Fruit fly (Drosophila melanogaster) whole organism, embryonic: ENCODE measurements around the gene spn-B.

Experiments
- Asciz ChIP-seq: fragments of 200-800 bp; sonication (Bioruptor generic); optimal IDR thresholded peaks from 2 replicates; lab custom pipeline; 2017; ENCODE audit warnings: missing biosample characterization, mild to moderate bottlenecking, missing genetic modification characterization, missing genetic modification reagents
- Bgb ChIP-seq: fragments of 200-800 bp; sonication (Bioruptor generic); IDR thresholded peaks from 2 replicates; pipeline ENCODE4 v1.3.6; 2022; ENCODE audit warnings: missing biosample characterization, missing genetic modification characterization; ENCODE audit not compliant: partially characterized antibody
- BtbVII ChIP-seq: fragments of 200-800 bp; sonication (Bioruptor generic); optimal IDR thresholded peaks from 3 replicates; lab custom pipeline; 2017; ENCODE audit warnings: missing biosample characterization, mild to moderate bottlenecking, missing genetic modification characterization
- CG10209 ChIP-seq: fragments of 200-800 bp; sonication (Bioruptor generic); optimal IDR thresholded peaks from 3 replicates; lab custom pipeline; 2017; ENCODE audit warnings: missing biosample characterization, mild to moderate bottlenecking, missing genetic modification characterization, missing genetic modification reagents
- CG10267 ChIP-seq: fragments of 200-800 bp; sonication (Bioruptor generic); optimal IDR thresholded peaks from 2 replicates; lab custom pipeline; 2018; ENCODE audit warnings: missing biosample characterization, mild to moderate bottlenecking, missing genetic modification characterization, moderate library complexity
- CG13424 ChIP-seq: fragments of 200-800 bp; sonication (Bioruptor generic); optimal IDR thresholded peaks from 2 replicates; lab custom pipeline; 2019; ENCODE audit warnings: missing biosample characterization, mild to moderate bottlenecking, missing genetic modification characterization, moderate library complexity
- CG14667 ChIP-seq: fragments of 200-800 bp; sonication (Bioruptor generic); IDR thresholded peaks from 2 replicates; pipeline ENCODE4 v1.3.6; 2022; ENCODE audit warnings: missing biosample characterization, missing genetic modification characterization
- CG14710 ChIP-seq: fragments of 200-800 bp; sonication (Bioruptor generic); optimal IDR thresholded peaks from 3 replicates; lab custom pipeline; 2019; ENCODE audit warnings: missing biosample characterization, mild to moderate bottlenecking, missing genetic modification characterization, moderate library complexity
- CG15269 ChIP-seq: fragments of 200-800 bp; sonication (Bioruptor generic); optimal IDR thresholded peaks from 2 replicates; lab custom pipeline; 2018; ENCODE audit warnings: missing biosample characterization, mild to moderate bottlenecking, missing genetic modification characterization, moderate library complexity
- CG17829 ChIP-seq: fragments of 200-800 bp; optimal IDR thresholded peaks from 2 replicates; lab custom pipeline; 2019; ENCODE audit warnings: missing biosample characterization, mild to moderate bottlenecking, missing genetic modification characterization, moderate library complexity
- CG18011 ChIP-seq: fragments of 200-800 bp; sonication (Bioruptor generic); optimal IDR thresholded peaks from 2 replicates; lab custom pipeline; 2017; ENCODE audit warnings: missing biosample characterization, missing genetic modification characterization, mild to moderate bottlenecking, moderate library complexity, missing genotype
- CG2116 ChIP-seq: fragments of 200-800 bp; sonication (Bioruptor generic); optimal IDR thresholded peaks from 3 replicates; lab custom pipeline; 2018; ENCODE audit warnings: missing biosample characterization, mild to moderate bottlenecking, missing genetic modification characterization
- CG2120 ChIP-seq: fragments of 200-800 bp; sonication (Bioruptor generic); optimal IDR thresholded peaks from 3 replicates; lab custom pipeline; 2016; ENCODE audit warnings: missing biosample characterization, missing genetic modification characterization
- CG2129 ChIP-seq: fragments of 200-800 bp; sonication (Bioruptor generic); IDR thresholded peaks from 2 replicates; pipeline ENCODE4 v1.3.6; 2022; ENCODE audit warnings: missing biosample characterization, missing genetic modification characterization; ENCODE audit not compliant: partially characterized antibody
- CG2712 ChIP-seq: fragments of 200-800 bp; optimal IDR thresholded peaks from 3 replicates; lab custom pipeline; 2019; ENCODE audit warnings: missing biosample characterization, mild to moderate bottlenecking, missing genetic modification characterization, moderate library complexity
- CG30431 ChIP-seq: fragments of 200-800 bp; sonication (Bioruptor generic); optimal IDR thresholded peaks from 2 replicates; lab custom pipeline; 2017; ENCODE audit warnings: missing biosample characterization, missing genetic modification characterization
- CG3065 ChIP-seq: fragments of 200-800 bp; sonication (Bioruptor generic); optimal IDR thresholded peaks from 2 replicates; lab custom pipeline; 2016; ENCODE audit warnings: missing biosample characterization, missing genetic modification characterization
- CG31441 ChIP-seq: fragments of 200-800 bp; sonication (Bioruptor generic); IDR thresholded peaks from 2 replicates; pipeline ENCODE4 v1.3.6; 2022; ENCODE audit warnings: missing biosample characterization, missing genetic modification characterization
- CG32532 ChIP-seq: fragments of 200-800 bp; sonication (Bioruptor generic); IDR thresholded peaks from 2 replicates; pipeline ENCODE4 v1.3.6; 2022; ENCODE audit warnings: missing biosample characterization, missing genetic modification characterization
- CG3726 ChIP-seq: fragments of 200-800 bp; sonication (Bioruptor generic); IDR thresholded peaks from 3 replicates; pipeline ENCODE4, ENCODE4 v1.3.6; 2022; ENCODE audit warnings: missing biosample characterization, missing genetic modification characterization
- CG4328 ChIP-seq: fragments of 200-800 bp; sonication (Bioruptor generic); optimal IDR thresholded peaks from 3 replicates; lab custom pipeline; 2017; ENCODE audit warnings: missing biosample characterization, missing genetic modification reagents, missing genetic modification characterization
- CG4404 ChIP-seq: fragments of 200-800 bp; sonication (Bioruptor generic); IDR thresholded peaks from 2 replicates; pipeline ENCODE4 v1.3.6; 2022; ENCODE audit warnings: missing biosample characterization, missing genetic modification characterization
- CG7839 ChIP-seq: fragments of 200-800 bp; sonication (Bioruptor generic); optimal IDR thresholded peaks from 3 replicates; lab custom pipeline; 2018; ENCODE audit warnings: missing biosample characterization, mild to moderate bottlenecking, missing genetic modification characterization, moderate library complexity
- CG8388 ChIP-seq: fragments of 200-800 bp; sonication (Bioruptor generic); optimal IDR thresholded peaks from 2 replicates; lab custom pipeline; 2019; ENCODE audit warnings: missing biosample characterization, mild to moderate bottlenecking, missing genetic modification characterization, moderate library complexity
- Deaf1 ChIP-seq: fragments of 200-800 bp; optimal IDR thresholded peaks from 3 replicates; lab custom pipeline; 2019; ENCODE audit warnings: missing biosample characterization, mild to moderate bottlenecking, missing genetic modification characterization, moderate library complexity
- Dll ChIP-seq: fragments of 200-800 bp; sonication (Bioruptor generic); IDR thresholded peaks from 4 replicates; pipeline ENCODE4 v1.3.6; 2022; ENCODE audit warnings: missing biosample characterization, missing genetic modification characterization; ENCODE audit not compliant: partially characterized antibody
- Elba2 ChIP-seq: fragments of 200-800 bp; sonication (Bioruptor generic); optimal IDR thresholded peaks from 3 replicates; lab custom pipeline; 2016; ENCODE audit warnings: missing biosample characterization, missing genetic modification characterization
- Fer3 ChIP-seq: fragments of 200-800 bp; sonication (Bioruptor generic); optimal IDR thresholded peaks from 2 replicates; lab custom pipeline; 2018; ENCODE audit warnings: missing biosample characterization, mild to moderate bottlenecking, missing genetic modification characterization, moderate library complexity
- Hand ChIP-seq: fragments of 200-800 bp; sonication (Bioruptor generic); optimal IDR thresholded peaks from 2 replicates; lab custom pipeline; 2017; ENCODE audit warnings: mild to moderate bottlenecking, missing biosample characterization, missing genetic modification reagents, missing genetic modification characterization
- Oli ChIP-seq: fragments of 200-800 bp; sonication (Bioruptor generic); optimal IDR thresholded peaks from 2 replicates; lab custom pipeline; 2018; ENCODE audit warnings: missing biosample characterization, mild to moderate bottlenecking, missing genetic modification characterization, moderate library complexity
- Ptx1 ChIP-seq: fragments of 200-800 bp; sonication (Bioruptor generic); IDR thresholded peaks from 2 replicates; pipeline ENCODE4 v1.3.6; 2022; ENCODE audit warnings: missing biosample characterization, missing genetic modification characterization
- Tbp ChIP-seq: fragments of >200 bp; optimal IDR thresholded peaks from 2 replicates; lab custom pipeline; 2018; ENCODE audit warnings: missing biosample characterization, missing genetic modification characterization
- ac ChIP-seq: fragments of 200-800 bp; sonication (Bioruptor generic); optimal IDR thresholded peaks from 3 replicates; lab custom pipeline; 2017; ENCODE audit warnings: missing biosample characterization, mild to moderate bottlenecking, missing genetic modification characterization
- bcd ChIP-seq: fragments of 200-800 bp; sonication (Bioruptor generic); optimal IDR thresholded peaks from 2 replicates; lab custom pipeline; 2017; ENCODE audit warnings: missing biosample characterization, mild to moderate bottlenecking, missing genetic modification characterization
- bigmax ChIP-seq: fragments of 200-800 bp; sonication (Bioruptor generic); optimal IDR thresholded peaks from 2 replicates; lab custom pipeline; 2018; ENCODE audit warnings: missing biosample characterization, mild to moderate bottlenecking, missing genetic modification characterization
- bsh ChIP-seq, 2 experiments: fragments of 200-800 bp; sonication (Bioruptor generic); optimal IDR thresholded peaks; 2 replicates each; lab custom pipeline; 2017 to 2018; ENCODE audit warnings: mild to moderate bottlenecking in 2 of 2, missing biosample characterization in 2 of 2, missing genetic modification characterization in 2 of 2, moderate library complexity in 1 of 2
- crc ChIP-seq: fragments of 200-800 bp; sonication (Bioruptor generic); optimal IDR thresholded peaks from 2 replicates; lab custom pipeline; 2016; ENCODE audit warnings: missing biosample characterization, missing genetic modification characterization
- dmrt11E ChIP-seq: fragments of 200-800 bp; sonication (Bioruptor generic); optimal IDR thresholded peaks from 3 replicates; lab custom pipeline; 2018; ENCODE audit warnings: missing biosample characterization, mild to moderate bottlenecking, missing genetic modification characterization, moderate library complexity
- esg ChIP-seq: fragments of 200-800 bp; sonication (Bioruptor generic); conservative IDR thresholded peaks from 2 replicates; pipeline ENCODE4 v1.3.6; 2022; ENCODE audit warnings: missing biosample characterization, missing genetic modification characterization
- fd3F ChIP-seq: fragments of 200-800 bp; sonication (Bioruptor generic); optimal IDR thresholded peaks from 2 replicates; lab custom pipeline; 2018; ENCODE audit warnings: missing biosample characterization, mild to moderate bottlenecking, missing genetic modification characterization, moderate library complexity
- gce ChIP-seq: fragments of 200-800 bp; sonication (Bioruptor generic); IDR thresholded peaks from 3 replicates; pipeline ENCODE4 v1.3.6; 2022; ENCODE audit warnings: missing biosample characterization, missing genetic modification characterization
- gcm2 ChIP-seq: fragments of 200-800 bp; sonication (Bioruptor generic); optimal IDR thresholded peaks from 2 replicates; lab custom pipeline; 2016; ENCODE audit warnings: missing biosample characterization, missing genetic modification characterization
- gsb ChIP-seq: fragments of 200-800 bp; sonication (Bioruptor generic); IDR thresholded peaks from 2 replicates; pipeline ENCODE4 v1.3.6; 2022; ENCODE audit warnings: missing biosample characterization, missing genetic modification characterization
- ind ChIP-seq: fragments of 200-800 bp; sonication (Bioruptor generic); optimal IDR thresholded peaks from 3 replicates; lab custom pipeline; 2016; ENCODE audit warnings: missing biosample characterization, missing genetic modification characterization
- inv ChIP-seq: fragments of 200-800 bp; sonication (Bioruptor generic); IDR thresholded peaks from 2 replicates; pipeline ENCODE4 v1.3.6; 2022; ENCODE audit warnings: missing biosample characterization, missing genetic modification characterization; ENCODE audit not compliant: partially characterized antibody
- ken ChIP-seq: fragments of 200-800 bp; sonication (Bioruptor generic); IDR thresholded peaks from 3 replicates; pipeline ENCODE4 v1.3.6; 2022; ENCODE audit warnings: missing biosample characterization, missing genetic modification characterization
- nmo ChIP-seq: fragments of 200-800 bp; sonication (Bioruptor generic); optimal IDR thresholded peaks from 2 replicates; lab custom pipeline; 2018; ENCODE audit warnings: missing biosample characterization, mild to moderate bottlenecking, missing genetic modification characterization, moderate library complexity
- phol ChIP-seq: fragments of 200-800 bp; sonication (Bioruptor generic); optimal IDR thresholded peaks from 3 replicates; lab custom pipeline; 2018; ENCODE audit warnings: missing biosample characterization, mild to moderate bottlenecking, missing genetic modification characterization, moderate library complexity
- sens ChIP-seq: fragments of 200-800 bp; sonication (Bioruptor generic); peaks from one replicate; lab custom pipeline; 2016; ENCODE audit warnings: missing biosample characterization, missing genetic modification characterization
- sr ChIP-seq: fragments of 200-800 bp; sonication (Bioruptor generic); IDR thresholded peaks from 3 replicates; pipeline ENCODE4 v1.3.6; 2022; ENCODE audit warnings: missing biosample characterization, missing genetic modification characterization
- ttk ChIP-seq: fragments of 200-800 bp; sonication (Bioruptor generic); IDR thresholded peaks from 2 replicates; pipeline ENCODE4 v2.1.2; 2022; ENCODE audit warnings: missing biosample characterization, missing genetic modification characterization

spn-B gene

DNA sequence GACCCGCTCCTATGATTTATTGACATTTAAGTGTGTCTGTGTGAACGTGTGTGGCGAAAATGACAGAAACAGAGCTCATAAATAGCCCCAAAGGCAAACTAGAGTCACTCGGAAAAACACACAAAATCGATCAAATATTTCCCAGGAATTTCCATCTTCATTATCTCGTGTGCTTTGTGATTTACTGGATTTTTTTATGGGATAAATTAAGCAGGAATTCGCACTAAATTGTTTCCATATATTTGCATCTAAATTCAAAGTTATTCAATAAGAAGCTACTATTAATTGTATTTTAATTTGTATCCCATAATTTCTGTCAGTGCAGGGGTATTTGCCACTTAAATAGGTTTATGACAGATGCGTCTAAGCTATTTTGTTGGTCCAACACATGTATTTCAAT is 4.9 kb downstream of the spn-B start (continued):
- 0 out of 2 replicates have a peak, but pooled peaks have one; percentile 12 for TF ChIP-seq CG31441 (GFP tag; lab: Robert Waterston, UW)
- TF ChIP-seq CG30431 (GFP tag; lab: Kevin White, UChicago): no peak
- TF ChIP-seq CG2116 (GFP tag; lab: Kevin White, UChicago): no peak
- TF ChIP-seq CG2120 (GFP tag; lab: Kevin White, UChicago): peak; percentile 15
- no peak for TF ChIP-seq CG32532 (GFP tag; lab: Robert Waterston, UW)
- peak; percentile 28 for TF ChIP-seq CG4328
- TF ChIP-seq ind: no peak
- no peak for TF ChIP-seq gsb (GFP tag; lab: Robert Waterston, UW)
- TF ChIP-seq Deaf1 (tag; lab: Kevin White, UChicago): no peak
- peak; percentile 13 for TF ChIP-seq CG14710 (tag; lab: Kevin White, UChicago)
- peak; percentile 65 for TF ChIP-seq sens
- TF ChIP-seq inv (GFP tag; lab: Robert Waterston, UW): no peak
- peak; percentile 13 for TF ChIP-seq CG8388 (GFP tag; lab: Kevin White, UChicago)
- no peak for TF ChIP-seq Hand (GFP tag; lab: Kevin White, UChicago)
- TF ChIP-seq Elba2 (GFP tag; lab: Kevin White, UChicago): no peak
- TF ChIP-seq gcm2 (GFP tag; lab: Kevin White, UChicago): no peak
- TF ChIP-seq Oli: peak; percentile 37
- no peak for TF ChIP-seq Bgb
- no peak for TF ChIP-seq fd3F (GFP tag; lab: Kevin White, UChicago)
- peak; percentile 46 for TF ChIP-seq CG7839 (tag; lab: Kevin White, UChicago)
- TF ChIP-seq gce (GFP tag; lab: Robert Waterston, UW): no peak
- no peak for TF ChIP-seq Tbp (GFP tag; lab: Kevin White, UChicago)
- TF ChIP-seq ac (GFP tag; lab: Kevin White, UChicago): no peak
- TF ChIP-seq bsh (GFP tag; optimal IDR thresholded peaks at IDR 0.05; lab: Kevin White, UChicago): peak in 1 of 2 experiments; percentile 55
- no peak for TF ChIP-seq CG10209 (GFP tag; lab: Kevin White, UChicago)
- no peak for TF ChIP-seq CG4404 (GFP tag; lab: Robert Waterston, UW)
- TF ChIP-seq BtbVII (GFP tag; lab: Kevin White, UChicago): no peak
- peak; percentile 33 for TF ChIP-seq Asciz (GFP tag; lab: Kevin White, UChicago)
- no peak for TF ChIP-seq CG18011 (GFP tag; lab: Kevin White, UChicago)
- TF ChIP-seq CG2712 (tag; lab: Kevin White, UChicago): peak; percentile 51
- TF ChIP-seq CG3065 (GFP tag; lab: Kevin White, UChicago): no peak
- TF ChIP-seq CG15269: peak; percentile 31
- TF ChIP-seq Fer3 (tag; lab: Kevin White, UChicago): no peak
- TF ChIP-seq nmo (GFP tag; lab: Kevin White, UChicago): peak; percentile 49
- peak; percentile 10 for TF ChIP-seq CG17829
- TF ChIP-seq Ptx1 (GFP tag; lab: Robert Waterston, UW): peak; percentile 44
- TF ChIP-seq CG3726 (GFP tag; lab: Robert Waterston, UW): no peak
- no peak for TF ChIP-seq crc (GFP tag; lab: Kevin White, UChicago)
- TF ChIP-seq CG2129 (GFP tag; lab: Robert Waterston, UW): no peak
- TF ChIP-seq dmrt11E: peak; percentile 14
- TF ChIP-seq bigmax: no peak
- no peak for TF ChIP-seq ttk (GFP tag; lab: Robert Waterston, UW)
- no peak for TF ChIP-seq sr (GFP tag; lab: Robert Waterston, UW)
- peak; percentile 22; the same call in 1 of the 2 replicates for TF ChIP-seq esg (GFP tag; lab: Robert Waterston, UW)
- no peak for TF ChIP-seq CG14667
- TF ChIP-seq CG10267 (tag; lab: Kevin White, UChicago): peak; percentile 2
- TF ChIP-seq phol: peak; percentile 44
- TF ChIP-seq ken (GFP tag; lab: Robert Waterston, UW): no peak
- TF ChIP-seq bcd (GFP tag; lab: Kevin White, UChicago): peak; percentile 12
- no peak for TF ChIP-seq Dll
- peak; percentile 54 for TF ChIP-seq CG13424 (tag; lab: Kevin White, UChicago)
